Worm (Caenorhabditis elegans) whole organism, early embryonic: ENCODE results near the gene rps-11.
A peak's percentile ranks its signal among the peaks of the same experiment; 100 is the strongest.

Experiments
- B0310.2 ChIP-seq: sonication (generic microtip); optimal IDR thresholded peaks from 2 replicates; lab custom pipeline; 2016; ENCODE audit warnings: mild to moderate bottlenecking, missing genetic modification characterization, missing compliant biosample characterization
- F13C5.2 ChIP-seq: sonication (generic microtip); optimal IDR thresholded peaks from 2 replicates; lab custom pipeline; 2017; ENCODE audit warnings: mild to moderate bottlenecking, missing genetic modification characterization, inconsistent platforms, missing compliant biosample characterization
- aly-1 ChIP-seq: sonication (generic microtip); optimal IDR thresholded peaks from 2 replicates; lab custom pipeline; 2016; ENCODE audit warnings: missing genetic modification characterization, missing compliant biosample characterization
- ama-1 ChIP-seq: fragments of 150-350 bp; optimal IDR thresholded peaks from 2 replicates; lab custom pipeline; 2014
- ceh-13 ChIP-seq: fragments of 200-800 bp; sonication (Bioruptor generic); optimal IDR thresholded peaks from 2 replicates; lab custom pipeline; 2018; ENCODE audit warnings: mild to moderate bottlenecking, missing genetic modification characterization, missing compliant biosample characterization
- ceh-36 ChIP-seq: sonication (generic microtip); optimal IDR thresholded peaks from 2 replicates; lab custom pipeline; 2016; ENCODE audit warnings: missing genetic modification characterization, inconsistent platforms, missing compliant biosample characterization
- ets-7 ChIP-seq: sonication (generic microtip); optimal IDR thresholded peaks from 2 replicates; lab custom pipeline; 2016; ENCODE audit warnings: missing genotype, missing genetic modification characterization, missing compliant biosample characterization
- flt-1 ChIP-seq: fragments of 200-800 bp; sonication (Bioruptor generic); IDR thresholded peaks from 2 replicates; pipeline ENCODE4 v1.3.6; 2022; ENCODE audit warnings: missing genetic modification characterization, missing compliant biosample characterization
- hmbx-1 ChIP-seq: sonication (generic microtip); optimal IDR thresholded peaks from 2 replicates; lab custom pipeline; 2016; ENCODE audit warnings: mild to moderate bottlenecking, missing genetic modification characterization, missing compliant biosample characterization
- hmg-4 ChIP-seq: fragments of 200-800 bp; sonication (Bioruptor generic); optimal IDR thresholded peaks from 2 replicates; lab custom pipeline; 2018; ENCODE audit warnings: mild to moderate bottlenecking, missing genetic modification characterization, missing compliant biosample characterization
- hnd-1 ChIP-seq: sonication (generic microtip); optimal IDR thresholded peaks from 2 replicates; lab custom pipeline; 2016; ENCODE audit warnings: missing genetic modification characterization, missing compliant biosample characterization
- pes-1 ChIP-seq: fragments of 200-800 bp; sonication (Bioruptor generic); IDR thresholded peaks from 2 replicates; pipeline ENCODE4 v1.3.6; 2022; ENCODE audit warnings: missing genetic modification reagents, missing genetic modification characterization, missing compliant biosample characterization
- scrt-1 ChIP-seq: fragments of 200-800 bp; sonication (Bioruptor generic); IDR thresholded peaks from 2 replicates; pipeline ENCODE4 v1.3.6; 2022; ENCODE audit warnings: missing genetic modification characterization, missing compliant biosample characterization
- sea-1 ChIP-seq: fragments of 200-800 bp; sonication (Bioruptor generic); conservative IDR thresholded peaks from 2 replicates; pipeline ENCODE4 v1.3.6; 2022; ENCODE audit warnings: missing genetic modification characterization, missing compliant biosample characterization
- tbx-11 ChIP-seq: fragments of 200-800 bp; sonication (Bioruptor generic); IDR thresholded peaks from 2 replicates; pipeline ENCODE4 v1.3.6; 2022; ENCODE audit warnings: missing genetic modification characterization, missing compliant biosample characterization
- tbx-37 ChIP-seq: fragments of 200-800 bp; sonication (Bioruptor generic); conservative IDR thresholded peaks from 2 replicates; pipeline ENCODE4 v1.3.6; 2022; ENCODE audit warnings: missing genetic modification reagents, missing genetic modification characterization, missing compliant biosample characterization
- tra-4 ChIP-seq: sonication (generic microtip); optimal IDR thresholded peaks from 2 replicates; lab custom pipeline; 2017; ENCODE audit warnings: missing genetic modification characterization, missing compliant biosample characterization

rps-11 gene

ce11 chrIV:11603265-11603840 is 912 bp downstream of the rps-11 start:
- TF ChIP-seq scrt-1: no peak

- TF ChIP-seq hnd-1 (no peak), aly-1 (tag; lab: Kevin White, UChicago) (no peak), sea-1 (GFP tag; lab: Robert Waterston, UW) (0 out of 2 replicates have a peak, but pooled peaks have one; percentile 57), ceh-36 (tag; lab: Kevin White, UChicago) (peak; percentile 62), tbx-37 (GFP tag; lab: Robert Waterston, UW) (0 out of 2 replicates have a peak, but pooled peaks have one; percentile 29), F13C5.2 (tag; lab: Kevin White, UChicago) (peak; percentile 16), scrt-1 (0 out of 2 replicates have a peak, but pooled peaks have one; percentile 37), ets-7 (tag; lab: Kevin White, UChicago) (no peak), hmg-4 (GFP tag; lab: Kevin White, UChicago) (no peak), flt-1 (GFP tag; lab: Robert Waterston, UW) (peak; percentile 33; the same call in 1 of the 2 replicates), pes-1 (GFP tag; lab: Robert Waterston, UW) (peak; percentile 74), hmbx-1 (tag; lab: Kevin White, UChicago) (no peak), ama-1 (lab: Kevin White, UChicago) (no peak)
These were observed 2.5 kb downstream of the rps-11 start, which contains the start of the genes ragc-1 and Y24F12A.1 for ce11 chrIV:11604909-11605308. TSS of gene ragc-1 (minus strand) at chrIV:11604933. TSS of gene Y24F12A.1 (plus strand) at chrIV:11605254.

- TF ChIP-seq scrt-1: no peak
- no peak for TF ChIP-seq flt-1 (GFP tag; lab: Robert Waterston, UW)
- TF ChIP-seq ama-1 (lab: Kevin White, UChicago): no peak
- no peak for TF ChIP-seq hmg-4 (GFP tag; lab: Kevin White, UChicago)
- no peak for TF ChIP-seq ets-7 (tag; lab: Kevin White, UChicago)
- TF ChIP-seq tbx-37 (GFP tag; lab: Robert Waterston, UW): no peak
- TF ChIP-seq hmbx-1 (tag; lab: Kevin White, UChicago): no peak
- no peak for TF ChIP-seq ceh-13 (GFP tag; lab: Kevin White, UChicago)
- no peak for TF ChIP-seq aly-1 (tag; lab: Kevin White, UChicago)
- TF ChIP-seq ceh-36 (tag; lab: Kevin White, UChicago): no peak
- no peak for TF ChIP-seq B0310.2 (tag; lab: Kevin White, UChicago)
- TF ChIP-seq sea-1 (GFP tag; lab: Robert Waterston, UW): no peak
- no peak for TF ChIP-seq tbx-11
- TF ChIP-seq F13C5.2 (tag; lab: Kevin White, UChicago): no peak
- TF ChIP-seq pes-1 (GFP tag; lab: Robert Waterston, UW): no peak
- no peak for TF ChIP-seq tra-4
These were observed 18.5 kb downstream of the rps-11 start, which contains the start of gene dsl-5 for ce11 chrIV:11620909-11621308. TSS of gene dsl-5 (minus strand) at chrIV:11621009.

ce11 chrIV:11622336-11622735 is 19.9 kb downstream of the rps-11 start:
- TF ChIP-seq ama-1 (lab: Kevin White, UChicago) (no peak), hmg-4 (GFP tag; lab: Kevin White, UChicago) (no peak), pes-1 (GFP tag; lab: Robert Waterston, UW) (no peak), sea-1 (GFP tag; lab: Robert Waterston, UW) (no peak), B0310.2 (tag; lab: Kevin White, UChicago) (no peak), tra-4 (no peak), scrt-1 (no peak), hnd-1 (no peak), ceh-13 (GFP tag; lab: Kevin White, UChicago) (no peak), F13C5.2 (tag; lab: Kevin White, UChicago) (no peak), tbx-11 (no peak), tbx-37 (GFP tag; lab: Robert Waterston, UW) (no peak), aly-1 (tag; lab: Kevin White, UChicago) (no peak), hmbx-1 (tag; lab: Kevin White, UChicago) (no peak), flt-1 (GFP tag; lab: Robert Waterston, UW) (no peak), ceh-36 (tag; lab: Kevin White, UChicago) (no peak)

ce11 chrIV:11623060-11623459 is 20.6 kb downstream of the rps-11 start, which contains the start of gene lys-4:
TSS of gene lys-4 (minus strand) at chrIV:11623174.
- TF ChIP-seq tra-4 (no peak), hmbx-1 (tag; lab: Kevin White, UChicago) (no peak), B0310.2 (tag; lab: Kevin White, UChicago) (no peak), hnd-1 (no peak), ceh-36 (tag; lab: Kevin White, UChicago) (no peak), ets-7 (tag; lab: Kevin White, UChicago) (no peak), scrt-1 (no peak), pes-1 (GFP tag; lab: Robert Waterston, UW) (no peak), tbx-37 (GFP tag; lab: Robert Waterston, UW) (no peak), sea-1 (GFP tag; lab: Robert Waterston, UW) (no peak), ceh-13 (GFP tag; lab: Kevin White, UChicago) (no peak), hmg-4 (GFP tag; lab: Kevin White, UChicago) (no peak), ama-1 (lab: Kevin White, UChicago) (no peak), tbx-11 (no peak), F13C5.2 (tag; lab: Kevin White, UChicago) (no peak), aly-1 (tag; lab: Kevin White, UChicago) (no peak), flt-1 (GFP tag; lab: Robert Waterston, UW) (no peak)

ce11 chrIV:11623759-11624287 is 21.4 kb downstream of the rps-11 start:
- TF ChIP-seq tbx-37 (GFP tag; lab: Robert Waterston, UW): no peak
- no peak for TF ChIP-seq B0310.2 (tag; lab: Kevin White, UChicago)
- TF ChIP-seq ama-1 (lab: Kevin White, UChicago): no peak

ce11 chrIV:11625482-11625881 is 23.0 kb downstream of the rps-11 start, which contains the start of gene lys-5:
TSS of gene lys-5 (minus strand) at chrIV:11625582.
- TF ChIP-seq tbx-37 (GFP tag; lab: Robert Waterston, UW) (no peak), ets-7 (tag; lab: Kevin White, UChicago) (no peak), pes-1 (GFP tag; lab: Robert Waterston, UW) (no peak), ama-1 (lab: Kevin White, UChicago) (no peak), tra-4 (no peak), scrt-1 (no peak), hmg-4 (GFP tag; lab: Kevin White, UChicago) (no peak), sea-1 (GFP tag; lab: Robert Waterston, UW) (no peak), flt-1 (GFP tag; lab: Robert Waterston, UW) (no peak), hmbx-1 (tag; lab: Kevin White, UChicago) (no peak), ceh-13 (GFP tag; lab: Kevin White, UChicago) (no peak), aly-1 (tag; lab: Kevin White, UChicago) (no peak), F13C5.2 (tag; lab: Kevin White, UChicago) (no peak), ceh-36 (tag; lab: Kevin White, UChicago) (no peak), B0310.2 (tag; lab: Kevin White, UChicago) (no peak), hnd-1 (no peak)
